Fruit fly (Drosophila melanogaster) whole organism, embryonic: ENCODE results near the gene CG6304.
A peak's percentile ranks its signal among the peaks of the same experiment; 100 is the strongest.

Source experiments
- CG15073 ChIP-seq: fragments of 200-800 bp; sonication (Bioruptor generic); optimal IDR thresholded peaks from 2 replicates; lab custom pipeline; 2016; ENCODE audit warnings: missing biosample characterization, missing genetic modification characterization
- CG3163 ChIP-seq: fragments of 200-800 bp; sonication (Bioruptor generic); optimal IDR thresholded peaks from 3 replicates; lab custom pipeline; 2016; ENCODE audit warnings: missing biosample characterization, missing genetic modification characterization
- CG7963 ChIP-seq: fragments of 200-800 bp; sonication (Bioruptor generic); IDR thresholded peaks from 3 replicates; pipeline ENCODE4 v1.3.6; 2022; ENCODE audit warnings: missing biosample characterization, missing genetic modification characterization; ENCODE audit not compliant: partially characterized antibody
- CG8388 ChIP-seq: fragments of 200-800 bp; sonication (Bioruptor generic); optimal IDR thresholded peaks from 2 replicates; lab custom pipeline; 2019; ENCODE audit warnings: missing biosample characterization, mild to moderate bottlenecking, missing genetic modification characterization, moderate library complexity
- Hmr ChIP-seq: fragments of 200-800 bp; sonication (Bioruptor generic); optimal IDR thresholded peaks from 3 replicates; lab custom pipeline; 2017; ENCODE audit warnings: mild to moderate bottlenecking, missing biosample characterization, missing genetic modification reagents, missing genetic modification characterization
- Oaz ChIP-seq: fragments of 200-800 bp; sonication (Bioruptor generic); IDR thresholded peaks from 2 replicates; pipeline ENCODE4 v1.3.6; 2022; ENCODE audit warnings: missing biosample characterization, missing genetic modification characterization
- abd-A ChIP-seq: fragments of 200-800 bp; sonication (Bioruptor generic); optimal IDR thresholded peaks from 3 replicates; lab custom pipeline; 2019; ENCODE audit warnings: missing biosample characterization, mild to moderate bottlenecking, missing genetic modification characterization, moderate library complexity

The CG6304 gene

DNA sequence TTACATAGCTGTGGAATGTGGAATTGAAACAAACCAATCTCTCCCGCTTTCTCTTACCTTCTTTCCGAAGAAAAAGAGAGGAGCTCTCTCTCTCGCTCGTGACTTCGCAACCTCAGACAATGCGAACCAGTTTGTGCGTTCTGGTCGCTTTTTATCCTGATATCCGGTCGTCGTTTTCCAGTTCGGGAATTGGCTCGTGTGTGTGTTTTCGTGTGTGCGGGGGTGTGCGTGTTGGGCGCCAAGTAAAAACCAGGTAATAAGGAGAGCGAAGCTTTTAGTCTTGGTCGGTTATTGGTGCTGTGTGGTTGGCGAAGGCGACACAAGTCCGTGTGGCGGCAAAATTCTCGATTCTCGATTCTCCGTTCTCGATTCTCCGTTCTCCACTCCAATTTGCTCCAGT, 41.7 kb downstream of the CG6304 start, which contains the start of gene beat-IIIb (continued):
- TF ChIP-seq Hmr, result peak; percentile 1
- no peak for TF ChIP-seq CG7963
- TF ChIP-seq Oaz (GFP tag; lab: Robert Waterston, UW), result no peak
- TF ChIP-seq CG8388 (GFP tag; lab: Kevin White, UChicago), result no peak
- TF ChIP-seq CG3163 (GFP tag; lab: Kevin White, UChicago), result peak; percentile 25
- TF ChIP-seq abd-A (tag; lab: Kevin White, UChicago), result peak; percentile 53
- no peak for TF ChIP-seq CG15073 (GFP tag; lab: Kevin White, UChicago)
